Fruit fly (Drosophila melanogaster): ENCODE results near the gene CG11307.

Gene CG11307

dm6 chr3L:21644176-21644575 lies 26.8 kb downstream of the CG11307 start:
- TF ChIP-seq Sox14 (GFP tag; optimal IDR thresholded peaks at IDR 0.05), result no peak
- no peak for TF ChIP-seq CG6808 (GFP tag; optimal IDR thresholded peaks at IDR 0.05)
- no peak for TF ChIP-seq Smox (GFP tag; optimal IDR thresholded peaks at IDR 0.05)
- TF ChIP-seq net (GFP tag; optimal IDR thresholded peaks at IDR 0.05), result no peak
- no peak for TF ChIP-seq CG1621 (tag; optimal IDR thresholded peaks at IDR 0.05)
- TF ChIP-seq CG6163 (GFP tag; IDR thresholded peaks at IDR 0.05), result 0 out of 3 replicates have a peak, but pooled peaks have one; percentile 8
- no peak for TF ChIP-seq CG11294 (GFP tag; IDR thresholded peaks at IDR 0.05)
- TF ChIP-seq acj6 (GFP tag; optimal IDR thresholded peaks at IDR 0.05), result no peak
- TF ChIP-seq CG7368 (GFP tag; optimal IDR thresholded peaks at IDR 0.05), result no peak
- TF ChIP-seq Met (GFP tag; optimal IDR thresholded peaks at IDR 0.05), result no peak
- TF ChIP-seq eg (GFP tag; IDR thresholded peaks at IDR 0.05), result 0 out of 3 replicates have a peak, but pooled peaks have one; percentile 26
- TF ChIP-seq dac (GFP tag; optimal IDR thresholded peaks at IDR 0.05), result no peak
- TF ChIP-seq topi (GFP tag; optimal IDR thresholded peaks at IDR 0.05), result no peak
- TF ChIP-seq achi (GFP tag; optimal IDR thresholded peaks at IDR 0.05), result no peak
- no peak for TF ChIP-seq CG16779 (tag; optimal IDR thresholded peaks at IDR 0.05)
- TF ChIP-seq svp (GFP tag), result peak; percentile 5
- no peak for TF ChIP-seq CG8119 (GFP tag; IDR thresholded peaks at IDR 0.05)
- TF ChIP-seq fd85E (GFP tag; optimal IDR thresholded peaks at IDR 0.05), result no peak
- TF ChIP-seq CG8632 (GFP tag; optimal IDR thresholded peaks at IDR 0.05), result no peak
- no peak for TF ChIP-seq Hr39 (GFP tag; optimal IDR thresholded peaks at IDR 0.05)
- TF ChIP-seq CG6854 (GFP tag; optimal IDR thresholded peaks at IDR 0.05), result no peak
- no peak for TF ChIP-seq OdsH (GFP tag; optimal IDR thresholded peaks at IDR 0.05)
- TF ChIP-seq spab (GFP tag; optimal IDR thresholded peaks at IDR 0.05), result no peak
- TF ChIP-seq CG9139 (GFP tag; optimal IDR thresholded peaks at IDR 0.05), result no peak
- peak; percentile 46 for TF ChIP-seq Eip78C (GFP tag)
- no peak for TF ChIP-seq dsx (GFP tag; optimal IDR thresholded peaks at IDR 0.05; ENCODE audit: poor library complexity, severe bottlenecking)
- no peak for TF ChIP-seq lz (GFP tag; optimal IDR thresholded peaks at IDR 0.05)
- TF ChIP-seq Lpt (GFP tag; optimal IDR thresholded peaks at IDR 0.05), result peak; percentile 57
- no peak for TF ChIP-seq CG34406 (GFP tag; optimal IDR thresholded peaks at IDR 0.05)
- TF ChIP-seq pdm3 (GFP tag; optimal IDR thresholded peaks at IDR 0.05), result no peak

dm6 chr3L:21644607-21645006 lies 27.2 kb downstream of the CG11307 start, which contains the start of gene CG43980:
Gene CG43980, plus strand, starts transcription at chr3L:21644958.
- no peak for TF ChIP-seq CG8119 (GFP tag; IDR thresholded peaks at IDR 0.05)
- peak; percentile 13 for TF ChIP-seq Lpt (GFP tag; optimal IDR thresholded peaks at IDR 0.05)
- TF ChIP-seq Blimp-1 (GFP tag; optimal IDR thresholded peaks at IDR 0.05), result no peak
- no peak for TF ChIP-seq CG32006 (GFP tag; optimal IDR thresholded peaks at IDR 0.05)
- no peak for TF ChIP-seq fkh (GFP tag; optimal IDR thresholded peaks at IDR 0.05)
- peak; percentile 6 to 55 for TF ChIP-seq ss (GFP tag; optimal IDR thresholded peaks at IDR 0.05)
- TF ChIP-seq CG6854 (GFP tag; optimal IDR thresholded peaks at IDR 0.05), result peak; percentile 8
- TF ChIP-seq Sox15 (GFP tag; optimal IDR thresholded peaks at IDR 0.05), result no peak
- TF ChIP-seq CG8632 (GFP tag; optimal IDR thresholded peaks at IDR 0.05), result no peak
- no peak for TF ChIP-seq OdsH (GFP tag; optimal IDR thresholded peaks at IDR 0.05)
- peak; percentile 75 for TF ChIP-seq Eip78C (GFP tag)
- peak; percentile 28 for TF ChIP-seq CG6808 (GFP tag; optimal IDR thresholded peaks at IDR 0.05)
- no peak for TF ChIP-seq dac (GFP tag; optimal IDR thresholded peaks at IDR 0.05)
- peak; percentile 14 for TF ChIP-seq CG16779 (tag; optimal IDR thresholded peaks at IDR 0.05)
- no peak for TF ChIP-seq Sox102F (GFP tag; optimal IDR thresholded peaks at IDR 0.05)
- no peak for TF ChIP-seq spab (GFP tag; optimal IDR thresholded peaks at IDR 0.05)
- TF ChIP-seq Sox14 (GFP tag; optimal IDR thresholded peaks at IDR 0.05), result no peak
- TF ChIP-seq cyc (GFP tag; optimal IDR thresholded peaks at IDR 0.05), result no peak
- 0 out of 2 replicates have a peak, but pooled peaks have one; percentile 22 for TF ChIP-seq CG15336 (GFP tag; IDR thresholded peaks at IDR 0.05)
- TF ChIP-seq Met (GFP tag; optimal IDR thresholded peaks at IDR 0.05), result no peak
- TF ChIP-seq CG6276 (GFP tag; optimal IDR thresholded peaks at IDR 0.05), result no peak
- TF ChIP-seq CG1621 (tag; optimal IDR thresholded peaks at IDR 0.05), result no peak
- no peak for TF ChIP-seq salr (GFP tag; optimal IDR thresholded peaks at IDR 0.05)
- 0 out of 3 replicates have a peak, but pooled peaks have one; percentile 27 for TF ChIP-seq CG6163 (GFP tag; IDR thresholded peaks at IDR 0.05)
